Fruit fly (Drosophila melanogaster) whole organism, prepupa: ENCODE measurements around the gene CG5693.

Experiments used
- Blimp-1 ChIP-seq: fragments of 200-800 bp; sonication (Bioruptor generic); optimal IDR thresholded peaks from 3 replicates; lab custom pipeline; 2017; ENCODE audit warnings: missing biosample characterization, missing genetic modification characterization, mild to moderate bottlenecking, moderate library complexity, missing genetic modification reagents
- CG10631 ChIP-seq: fragments of 200-800 bp; sonication (Bioruptor generic); optimal IDR thresholded peaks from 2 replicates; lab custom pipeline; 2016; ENCODE audit warnings: missing biosample characterization, missing genetic modification characterization
- CG16779 ChIP-seq: fragments of 200-800 bp; sonication (Bioruptor generic); optimal IDR thresholded peaks from 3 replicates; lab custom pipeline; 2017; ENCODE audit warnings: missing biosample characterization, mild to moderate bottlenecking, missing genetic modification characterization
- CG6163 ChIP-seq: fragments of 200-800 bp; sonication (Bioruptor generic); IDR thresholded peaks from 3 replicates; pipeline ENCODE4 v1.3.6; 2022; ENCODE audit warnings: missing biosample characterization, missing genetic modification characterization
- CG6808 ChIP-seq: fragments of 200-800 bp; sonication (Bioruptor generic); optimal IDR thresholded peaks from 3 replicates; lab custom pipeline; 2017; ENCODE audit warnings: missing biosample characterization, missing genetic modification characterization, mild to moderate bottlenecking, moderate library complexity, missing genetic modification reagents
- Eip78C ChIP-seq: fragments of 200-800 bp; sonication (Bioruptor generic); peaks from one replicate; lab custom pipeline; 2016; ENCODE audit warnings: missing biosample characterization, missing genetic modification characterization
- Gug ChIP-seq: fragments of 200-800 bp; sonication (Bioruptor generic); IDR thresholded peaks from 2 replicates; pipeline ENCODE4 v1.3.6; 2022; ENCODE audit warnings: missing biosample characterization, missing genetic modification characterization
- achi ChIP-seq: fragments of 200-800 bp; sonication (Bioruptor generic); optimal IDR thresholded peaks from 3 replicates; lab custom pipeline; 2016; ENCODE audit warnings: missing biosample characterization, missing genetic modification characterization
- lz ChIP-seq: fragments of 200-800 bp; sonication (Bioruptor generic); optimal IDR thresholded peaks from 3 replicates; lab custom pipeline; 2016; ENCODE audit warnings: missing biosample characterization, missing genetic modification characterization
- salr ChIP-seq, 2 experiments: fragments of 200-800 bp; sonication (Bioruptor generic); optimal IDR thresholded peaks; 3 replicates each; lab custom pipeline; 2016 to 2018; ENCODE audit warnings: missing biosample characterization in 2 of 2, missing genetic modification characterization in 2 of 2, mild to moderate bottlenecking in 1 of 2
- ss ChIP-seq, 2 experiments: fragments of 200-800 bp; sonication (Bioruptor generic); optimal IDR thresholded peaks; 2 replicates in 1 of 2; 3 replicates in 1 of 2; lab custom pipeline; 2017 to 2018; ENCODE audit warnings: mild to moderate bottlenecking in 2 of 2, missing biosample characterization in 2 of 2, missing genetic modification characterization in 2 of 2, moderate library complexity in 1 of 2

DNA sequence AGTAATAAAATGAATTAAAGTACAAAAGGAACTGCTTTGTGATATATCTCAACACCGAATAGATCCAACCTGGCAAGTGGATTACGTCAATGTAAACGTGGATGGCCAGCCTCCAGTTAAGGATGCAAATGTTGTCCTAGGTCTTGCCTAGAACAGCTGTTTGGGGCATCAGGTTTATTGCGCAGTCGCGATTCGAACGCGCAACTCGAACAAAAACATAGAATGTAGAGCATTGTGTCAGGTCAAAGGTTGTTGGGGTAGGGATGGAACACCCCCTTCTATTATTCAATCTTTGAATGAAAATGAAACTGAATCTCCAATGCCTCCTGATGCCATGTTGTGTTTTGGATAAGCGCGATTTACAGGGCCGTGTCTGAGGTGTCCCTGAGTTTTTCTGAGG lies 3.2 kb downstream of the CG5693 start:
- no peak for TF ChIP-seq Gug (GFP tag; lab: Robert Waterston, UW)
- no peak for TF ChIP-seq CG6163
- no peak for TF ChIP-seq CG10631 (GFP tag; lab: Kevin White, UChicago)
- TF ChIP-seq ss (GFP tag; optimal IDR thresholded peaks at IDR 0.05; lab: Kevin White, UChicago): no peak
- no peak for TF ChIP-seq Eip78C (GFP tag; lab: Kevin White, UChicago)
- no peak for TF ChIP-seq salr (GFP tag; optimal IDR thresholded peaks at IDR 0.05; lab: Kevin White, UChicago)
- no peak for TF ChIP-seq lz
- TF ChIP-seq CG6808 (GFP tag; lab: Kevin White, UChicago): no peak
- TF ChIP-seq Blimp-1 (GFP tag; lab: Kevin White, UChicago): no peak
- TF ChIP-seq achi: no peak
- no peak for TF ChIP-seq CG16779 (tag; lab: Kevin White, UChicago)
